Worm (Caenorhabditis elegans) whole organism, L2 larva: ENCODE measurements around the gene C10G8.8.

ENCODE experiments used
- C34F6.9 ChIP-seq: fragments of 150-350 bp; optimal IDR thresholded peaks from 2 replicates; lab custom pipeline; 2014; ENCODE audit warnings: missing biosample characterization, missing genetic modification characterization
- F13H6.1 ChIP-seq: sonication (generic microtip); optimal IDR thresholded peaks from 2 replicates; lab custom pipeline; 2016; ENCODE audit warnings: missing genetic modification characterization, missing compliant biosample characterization
- R02D3.7 ChIP-seq: fragments of 150-350 bp; optimal IDR thresholded peaks from 2 replicates; lab custom pipeline; 2014; ENCODE audit warnings: missing biosample characterization, missing genetic modification characterization
- Y55F3AM.14 ChIP-seq: fragments of 200-800 bp; sonication (Bioruptor generic); optimal IDR thresholded peaks from 2 replicates; lab custom pipeline; 2018; ENCODE audit warnings: mild to moderate bottlenecking, missing genetic modification characterization, missing compliant biosample characterization
- alr-1 ChIP-seq: fragments of 150-350 bp; optimal IDR thresholded peaks from 2 replicates; lab custom pipeline; 2014; ENCODE audit warnings: missing biosample characterization, missing genetic modification characterization
- aly-2 ChIP-seq: fragments of 150-350 bp; optimal IDR thresholded peaks from 2 replicates; lab custom pipeline; 2014; ENCODE audit warnings: missing biosample characterization, missing genetic modification characterization
- blmp-1 ChIP-seq: sonication (generic microtip); optimal IDR thresholded peaks from 2 replicates; lab custom pipeline; 2017; ENCODE audit warnings: missing genetic modification characterization, mild to moderate bottlenecking, missing compliant biosample characterization, antibody characterized with exemption, moderate library complexity; ENCODE audit not compliant: insufficient read depth
- ceh-82 ChIP-seq: fragments of 150-350 bp; optimal IDR thresholded peaks from 2 replicates; lab custom pipeline; 2014; ENCODE audit warnings: missing biosample characterization, missing genetic modification characterization
- crh-2 ChIP-seq: sonication (generic microtip); optimal IDR thresholded peaks from 2 replicates; lab custom pipeline; 2017; ENCODE audit warnings: missing biosample characterization, missing genetic modification characterization
- elt-3 ChIP-seq: sonication (generic microtip); optimal IDR thresholded peaks from 2 replicates; lab custom pipeline; 2017; ENCODE audit warnings: missing biosample characterization, missing genetic modification characterization
- fos-1 ChIP-seq: fragments of 150-350 bp; optimal IDR thresholded peaks from 2 replicates; lab custom pipeline; 2014; ENCODE audit warnings: missing biosample characterization, missing genetic modification characterization
- gmeb-1 ChIP-seq: fragments of 150-350 bp; optimal IDR thresholded peaks from 2 replicates; lab custom pipeline; 2014; ENCODE audit warnings: missing biosample characterization, missing genetic modification characterization
- lin-13 ChIP-seq: fragments of 150-350 bp; optimal IDR thresholded peaks from 2 replicates; lab custom pipeline; 2014; ENCODE audit warnings: missing biosample characterization, missing genetic modification reagents, missing genetic modification characterization
- lsy-2 ChIP-seq, 2 experiments: fragments of 150-350 bp in 1 of 2; sonication (generic microtip) in 1 of 2; optimal IDR thresholded peaks; 2 replicates each; lab custom pipeline; 2014 to 2017; ENCODE audit warnings: missing biosample characterization in 2 of 2, missing genetic modification characterization in 2 of 2
- mab-5 ChIP-seq: fragments of 150-350 bp; optimal IDR thresholded peaks from 2 replicates; lab custom pipeline; 2014; ENCODE audit warnings: missing biosample characterization, missing genetic modification characterization
- nhr-10 ChIP-seq: sonication (generic microtip); optimal IDR thresholded peaks from 2 replicates; lab custom pipeline; 2017; ENCODE audit warnings: missing biosample characterization, missing genetic modification characterization
- nhr-129 ChIP-seq: fragments of 150-350 bp; optimal IDR thresholded peaks from 2 replicates; lab custom pipeline; 2014; ENCODE audit warnings: missing biosample characterization, missing genetic modification characterization
- nhr-25 ChIP-seq: fragments of 150-350 bp; sonication (generic microtip); optimal IDR thresholded peaks from 3 replicates; lab custom pipeline; 2014; ENCODE audit warnings: missing biosample characterization, missing genetic modification characterization
- sem-4 ChIP-seq: fragments of 150-350 bp; optimal IDR thresholded peaks from 2 replicates; lab custom pipeline; 2014; ENCODE audit warnings: missing biosample characterization, missing genetic modification reagents, missing genetic modification characterization
- sma-9 ChIP-seq, 2 experiments: fragments of 150-350 bp in 1 of 2; sonication (generic microtip) in 1 of 2; optimal IDR thresholded peaks; 2 replicates each; lab custom pipeline; 2014 to 2016; ENCODE audit warnings: missing genetic modification characterization in 2 of 2, mild to moderate bottlenecking in 1 of 2, missing biosample characterization in 1 of 2, missing compliant biosample characterization in 1 of 2, missing genetic modification reagents in 1 of 2, moderate library complexity in 1 of 2
- snpc-4 ChIP-seq: fragments of 150-350 bp; optimal IDR thresholded peaks from 2 replicates; lab custom pipeline; 2014; ENCODE audit warnings: missing biosample characterization, missing genetic modification characterization
- unc-39 ChIP-seq: fragments of 150-350 bp; optimal IDR thresholded peaks from 2 replicates; lab custom pipeline; 2014; ENCODE audit warnings: missing biosample characterization, missing genetic modification characterization
- unc-55 ChIP-seq: fragments of 150-350 bp; sonication (generic microtip); optimal IDR thresholded peaks from 3 replicates; lab custom pipeline; 2014; ENCODE audit warnings: missing biosample characterization, missing genetic modification reagents, missing genetic modification characterization
- unc-62 ChIP-seq: fragments of 150-350 bp; optimal IDR thresholded peaks from 2 replicates; lab custom pipeline; 2014; ENCODE audit warnings: missing biosample characterization, missing genetic modification reagents, missing genetic modification characterization
- ztf-1 ChIP-seq: fragments of 200-800 bp; sonication (Bioruptor generic); conservative IDR thresholded peaks from 2 replicates; pipeline ENCODE4 v1.3.6; 2022; ENCODE audit warnings: missing genetic modification characterization, missing compliant biosample characterization
- ztf-11 ChIP-seq: sonication (generic microtip); optimal IDR thresholded peaks from 2 replicates; lab custom pipeline; 2017; ENCODE audit warnings: missing biosample characterization, missing genetic modification characterization

C10G8.8 gene

ce11 chrV:5275426-5276007 is 52.7 kb downstream of the C10G8.8 start:
- TF ChIP-seq Y55F3AM.14 (GFP tag; lab: Kevin White, UChicago) (peak; percentile 5), alr-1 (tag; lab: Kevin White, UChicago) (no peak), ztf-1 (GFP tag; lab: Robert Waterston, UW) (no peak), unc-62 (GFP tag; lab: Kevin White, UChicago) (no peak), blmp-1 (no peak), ztf-11 (tag; lab: Kevin White, UChicago) (no peak), R02D3.7 (tag; lab: Kevin White, UChicago) (no peak), nhr-129 (tag; lab: Kevin White, UChicago) (no peak)

- peak; percentile 2 for TF ChIP-seq fos-1 (tag; lab: Kevin White, UChicago)
- TF ChIP-seq mab-5 = peak; percentile 34
- TF ChIP-seq unc-55 (GFP tag; lab: Kevin White, UChicago) = peak; percentile 52
- no peak for TF ChIP-seq snpc-4
- peak; percentile 59 to 70 for TF ChIP-seq lsy-2 (tag; optimal IDR thresholded peaks at IDR 0.05; lab: Kevin White, UChicago)
- TF ChIP-seq nhr-10 (tag; lab: Kevin White, UChicago) = no peak
- TF ChIP-seq elt-3 (tag; lab: Kevin White, UChicago) = no peak
- peak; percentile 58 for TF ChIP-seq C34F6.9 (tag; lab: Kevin White, UChicago)
- TF ChIP-seq sem-4 = peak; percentile 24
- TF ChIP-seq nhr-25 (tag; lab: Kevin White, UChicago) = peak; percentile 57
- peak; percentile 53 for TF ChIP-seq F13H6.1 (tag; lab: Kevin White, UChicago)
- TF ChIP-seq sma-9 (GFP tag; optimal IDR thresholded peaks at IDR 0.05; lab: Kevin White, UChicago) = peak; percentile 41
- no peak for TF ChIP-seq sma-9 (tag; optimal IDR thresholded peaks at IDR 0.05; lab: Kevin White, UChicago)
- peak; percentile 24 for TF ChIP-seq lin-13 (GFP tag; lab: Kevin White, UChicago)
- no peak for TF ChIP-seq aly-2 (tag; lab: Kevin White, UChicago)
- peak; percentile 38 for TF ChIP-seq crh-2 (tag; lab: Kevin White, UChicago)
- TF ChIP-seq unc-39 (tag; lab: Kevin White, UChicago) = no peak
- peak; percentile 77 for TF ChIP-seq gmeb-1
- TF ChIP-seq ceh-82 (tag; lab: Kevin White, UChicago) = no peak
Observed at ce11 chrV:5274974-5275373, 53.2 kb downstream of the C10G8.8 start.
